Worm (Caenorhabditis elegans): Measurements from ENCODE around the gene Y39F10A.6.

Y39F10A.6 gene

ce11 chrII:775033-775432, 8.4 kb downstream of the Y39F10A.6 start, which contains the start of gene Y39F10A.1:
Gene Y39F10A.1, plus strand, starts transcription at chrII:775333.
- TF ChIP-seq unc-62 (GFP tag; optimal IDR thresholded peaks at IDR 0.05), result no peak

- TF ChIP-seq unc-62 (GFP tag; optimal IDR thresholded peaks at IDR 0.05), result no peak
Measured at ce11 chrII:773830-774229, 9.6 kb downstream of the Y39F10A.6 start.

ce11 chrII:770253-770652, 13.2 kb downstream of the Y39F10A.6 start, which contains the start of gene C08G5.6:
Gene C08G5.6, plus strand, starts transcription at chrII:770553.
- TF ChIP-seq unc-62 (GFP tag; optimal IDR thresholded peaks at IDR 0.05), result no peak

ce11 chrII:769250-769649, 14.2 kb downstream of the Y39F10A.6 start:
- TF ChIP-seq unc-62 (GFP tag; optimal IDR thresholded peaks at IDR 0.05), result no peak

- TF ChIP-seq unc-62 (GFP tag; optimal IDR thresholded peaks at IDR 0.05), result no peak
Measured at ce11 chrII:765219-765618, 18.2 kb downstream of the Y39F10A.6 start, which contains the start of gene C08G5.7. Gene C08G5.7, minus strand, starts transcription at chrII:765319.

- no peak for TF ChIP-seq unc-62 (GFP tag; optimal IDR thresholded peaks at IDR 0.05)
Measured at ce11 chrII:764385-764784, 19.0 kb downstream of the Y39F10A.6 start.

ce11 chrII:762942-763341, 20.5 kb downstream of the Y39F10A.6 start:
- no peak for TF ChIP-seq unc-62 (GFP tag; optimal IDR thresholded peaks at IDR 0.05)

ce11 chrII:760276-760675, 23.2 kb downstream of the Y39F10A.6 start:
- TF ChIP-seq unc-62 (GFP tag; optimal IDR thresholded peaks at IDR 0.05), result no peak

ce11 chrII:759788-760187, 23.6 kb downstream of the Y39F10A.6 start:
- no peak for TF ChIP-seq unc-62 (GFP tag; optimal IDR thresholded peaks at IDR 0.05)

ce11 chrII:757224-757623, 26.2 kb downstream of the Y39F10A.6 start:
- no peak for TF ChIP-seq unc-62 (GFP tag; optimal IDR thresholded peaks at IDR 0.05)

- no peak for TF ChIP-seq unc-62 (GFP tag; optimal IDR thresholded peaks at IDR 0.05)
Measured at ce11 chrII:756161-756560, 27.3 kb downstream of the Y39F10A.6 start.

- TF ChIP-seq unc-62 (GFP tag; optimal IDR thresholded peaks at IDR 0.05), result no peak
Measured at ce11 chrII:754971-755370, 28.5 kb downstream of the Y39F10A.6 start.

ce11 chrII:753469-753868, 30.0 kb downstream of the Y39F10A.6 start:
- TF ChIP-seq unc-62 (GFP tag; optimal IDR thresholded peaks at IDR 0.05), result no peak

ce11 chrII:751850-752249, 31.6 kb downstream of the Y39F10A.6 start:
- no peak for TF ChIP-seq unc-62 (GFP tag; optimal IDR thresholded peaks at IDR 0.05)

- no peak for TF ChIP-seq unc-62 (GFP tag; optimal IDR thresholded peaks at IDR 0.05)
Measured at ce11 chrII:750155-750554, 33.3 kb downstream of the Y39F10A.6 start, which contains the start of gene snt-6. Gene snt-6, minus strand, starts transcription at chrII:750212.

ce11 chrII:740808-741207, 42.6 kb downstream of the Y39F10A.6 start, which contains the start of gene fbxc-48:
Gene fbxc-48, minus strand, starts transcription at chrII:740908.
- no peak for TF ChIP-seq unc-62 (GFP tag; optimal IDR thresholded peaks at IDR 0.05)
